Worm (Caenorhabditis elegans): Measurements from ENCODE around the gene F29G6.1.

Gene F29G6.1

ce11 chrX:11501967-11502366, at the start of gene F29G6.1:
F29G6.1 (plus strand) TSS chrX:11502267.
- TF ChIP-seq unc-62 (GFP tag; optimal IDR thresholded peaks at IDR 0.05), result no peak

- TF ChIP-seq unc-62 (GFP tag; optimal IDR thresholded peaks at IDR 0.05), result no peak
Observed at ce11 chrX:11452316-11452715, 49.8 kb upstream of the F29G6.1 start.

ce11 chrX:11454231-11454630, 47.8 kb upstream of the F29G6.1 start, which contains the start of gene F48C5.2:
F48C5.2 (minus strand) TSS chrX:11454331.
- no peak for TF ChIP-seq unc-62 (GFP tag; optimal IDR thresholded peaks at IDR 0.05)

ce11 chrX:11456665-11457064, 45.4 kb upstream of the F29G6.1 start:
- TF ChIP-seq unc-62 (GFP tag; optimal IDR thresholded peaks at IDR 0.05), result no peak

- TF ChIP-seq unc-62 (GFP tag; optimal IDR thresholded peaks at IDR 0.05), result no peak
Observed at ce11 chrX:11461545-11461944, 40.5 kb upstream of the F29G6.1 start.

ce11 chrX:11462112-11462511, 40.0 kb upstream of the F29G6.1 start:
- no peak for TF ChIP-seq unc-62 (GFP tag; optimal IDR thresholded peaks at IDR 0.05)

ce11 chrX:11463005-11463404, 39.1 kb upstream of the F29G6.1 start:
- TF ChIP-seq unc-62 (GFP tag; optimal IDR thresholded peaks at IDR 0.05), result no peak

- no peak for TF ChIP-seq unc-62 (GFP tag; optimal IDR thresholded peaks at IDR 0.05)
Observed at ce11 chrX:11463568-11463967, 38.5 kb upstream of the F29G6.1 start.

ce11 chrX:11464271-11465103, 37.6 kb upstream of the F29G6.1 start:
- no peak for TF ChIP-seq unc-62 (GFP tag; optimal IDR thresholded peaks at IDR 0.05)

- no peak for TF ChIP-seq unc-62 (GFP tag; optimal IDR thresholded peaks at IDR 0.05)
Observed at ce11 chrX:11465215-11465614, 36.9 kb upstream of the F29G6.1 start, which contains the start of gene lin-14. lin-14 (plus strand) TSS chrX:11465560.

- TF ChIP-seq unc-62 (GFP tag; optimal IDR thresholded peaks at IDR 0.05), result no peak
Observed at ce11 chrX:11466444-11467319, 35.4 kb upstream of the F29G6.1 start.

ce11 chrX:11467320-11467732, 34.7 kb upstream of the F29G6.1 start:
- TF ChIP-seq unc-62 (GFP tag; optimal IDR thresholded peaks at IDR 0.05), result no peak

ce11 chrX:11468814-11469213, 33.3 kb upstream of the F29G6.1 start:
- no peak for TF ChIP-seq unc-62 (GFP tag; optimal IDR thresholded peaks at IDR 0.05)

ce11 chrX:11469600-11469999, 32.5 kb upstream of the F29G6.1 start:
- no peak for TF ChIP-seq unc-62 (GFP tag; optimal IDR thresholded peaks at IDR 0.05)

ce11 chrX:11471409-11471808, 30.7 kb upstream of the F29G6.1 start:
- TF ChIP-seq unc-62 (GFP tag; optimal IDR thresholded peaks at IDR 0.05), result no peak

ce11 chrX:11471893-11472292, 30.2 kb upstream of the F29G6.1 start:
- no peak for TF ChIP-seq unc-62 (GFP tag; optimal IDR thresholded peaks at IDR 0.05)

ce11 chrX:11472407-11472806, 29.7 kb upstream of the F29G6.1 start:
- no peak for TF ChIP-seq unc-62 (GFP tag; optimal IDR thresholded peaks at IDR 0.05)

Measured in whole organism, dauer.